Worm (Caenorhabditis elegans) whole organism, early embryonic: Measurements from ENCODE around the gene btb-9.

Experiments
- B0310.2 ChIP-seq: sonication (generic microtip); optimal IDR thresholded peaks from 2 replicates; lab custom pipeline; 2016; ENCODE audit warnings: mild to moderate bottlenecking, missing genetic modification characterization, missing compliant biosample characterization
- F13C5.2 ChIP-seq: sonication (generic microtip); optimal IDR thresholded peaks from 2 replicates; lab custom pipeline; 2017; ENCODE audit warnings: mild to moderate bottlenecking, missing genetic modification characterization, inconsistent platforms, missing compliant biosample characterization
- aly-1 ChIP-seq: sonication (generic microtip); optimal IDR thresholded peaks from 2 replicates; lab custom pipeline; 2016; ENCODE audit warnings: missing genetic modification characterization, missing compliant biosample characterization
- ama-1 ChIP-seq: fragments of 150-350 bp; optimal IDR thresholded peaks from 2 replicates; lab custom pipeline; 2014
- ceh-36 ChIP-seq: sonication (generic microtip); optimal IDR thresholded peaks from 2 replicates; lab custom pipeline; 2016; ENCODE audit warnings: missing genetic modification characterization, inconsistent platforms, missing compliant biosample characterization
- ets-7 ChIP-seq: sonication (generic microtip); optimal IDR thresholded peaks from 2 replicates; lab custom pipeline; 2016; ENCODE audit warnings: missing genotype, missing genetic modification characterization, missing compliant biosample characterization
- flt-1 ChIP-seq: fragments of 200-800 bp; sonication (Bioruptor generic); IDR thresholded peaks from 2 replicates; pipeline ENCODE4 v1.3.6; 2022; ENCODE audit warnings: missing genetic modification characterization, missing compliant biosample characterization
- hmbx-1 ChIP-seq: sonication (generic microtip); optimal IDR thresholded peaks from 2 replicates; lab custom pipeline; 2016; ENCODE audit warnings: mild to moderate bottlenecking, missing genetic modification characterization, missing compliant biosample characterization
- hnd-1 ChIP-seq: sonication (generic microtip); optimal IDR thresholded peaks from 2 replicates; lab custom pipeline; 2016; ENCODE audit warnings: missing genetic modification characterization, missing compliant biosample characterization
- scrt-1 ChIP-seq: fragments of 200-800 bp; sonication (Bioruptor generic); IDR thresholded peaks from 2 replicates; pipeline ENCODE4 v1.3.6; 2022; ENCODE audit warnings: missing genetic modification characterization, missing compliant biosample characterization
- sea-1 ChIP-seq: fragments of 200-800 bp; sonication (Bioruptor generic); conservative IDR thresholded peaks from 2 replicates; pipeline ENCODE4 v1.3.6; 2022; ENCODE audit warnings: missing genetic modification characterization, missing compliant biosample characterization
- tbx-11 ChIP-seq: fragments of 200-800 bp; sonication (Bioruptor generic); IDR thresholded peaks from 2 replicates; pipeline ENCODE4 v1.3.6; 2022; ENCODE audit warnings: missing genetic modification characterization, missing compliant biosample characterization
- tbx-37 ChIP-seq: fragments of 200-800 bp; sonication (Bioruptor generic); conservative IDR thresholded peaks from 2 replicates; pipeline ENCODE4 v1.3.6; 2022; ENCODE audit warnings: missing genetic modification reagents, missing genetic modification characterization, missing compliant biosample characterization
- tra-4 ChIP-seq: sonication (generic microtip); optimal IDR thresholded peaks from 2 replicates; lab custom pipeline; 2017; ENCODE audit warnings: missing genetic modification characterization, missing compliant biosample characterization

- TF ChIP-seq tbx-37 (GFP tag; lab: Robert Waterston, UW), result no peak
- no peak for TF ChIP-seq ets-7 (tag; lab: Kevin White, UChicago)
- TF ChIP-seq scrt-1 (GFP tag; lab: Robert Waterston, UW), result no peak
- no peak for TF ChIP-seq ama-1 (lab: Kevin White, UChicago)
- TF ChIP-seq ceh-36 (tag; lab: Kevin White, UChicago), result no peak
- no peak for TF ChIP-seq tbx-11 (GFP tag; lab: Robert Waterston, UW)
- no peak for TF ChIP-seq aly-1 (tag; lab: Kevin White, UChicago)
- no peak for TF ChIP-seq sea-1 (GFP tag; lab: Robert Waterston, UW)
- no peak for TF ChIP-seq hnd-1 (tag; lab: Kevin White, UChicago)
- TF ChIP-seq tra-4, result no peak
- TF ChIP-seq B0310.2 (tag; lab: Kevin White, UChicago), result no peak
- no peak for TF ChIP-seq flt-1 (GFP tag; lab: Robert Waterston, UW)
- TF ChIP-seq hmbx-1 (tag; lab: Kevin White, UChicago), result no peak
- no peak for TF ChIP-seq F13C5.2 (tag; lab: Kevin White, UChicago)
Observed at ce11 chrII:1695861-1696260, 32.4 kb upstream of the btb-9 start, which contains the start of gene F58E1.13.
